Fruit fly (Drosophila melanogaster) whole organism, embryonic: ENCODE results near the gene Prtl99C.

Experiments
- Bdp1 ChIP-seq: fragments of 200-800 bp; sonication (Bioruptor generic); optimal IDR thresholded peaks from 3 replicates; lab custom pipeline; 2016; ENCODE audit warnings: missing biosample characterization, missing genetic modification characterization
- CG11504 ChIP-seq: fragments of 200-800 bp; sonication (Bioruptor generic); optimal IDR thresholded peaks from 3 replicates; lab custom pipeline; 2019; ENCODE audit warnings: missing biosample characterization, mild to moderate bottlenecking, missing genetic modification characterization, moderate library complexity
- CG13894 ChIP-seq: fragments of 200-800 bp; sonication (Bioruptor generic); optimal IDR thresholded peaks from 3 replicates; lab custom pipeline; 2018; ENCODE audit warnings: missing biosample characterization, mild to moderate bottlenecking, missing genetic modification characterization, moderate library complexity
- CG1529 ChIP-seq: fragments of 200-800 bp; sonication (Bioruptor generic); optimal IDR thresholded peaks from 3 replicates; lab custom pipeline; 2018; ENCODE audit warnings: missing biosample characterization, missing genetic modification characterization
- CG15514 ChIP-seq: fragments of 200-800 bp; sonication (Bioruptor generic); optimal IDR thresholded peaks from 3 replicates; lab custom pipeline; 2017; ENCODE audit warnings: missing biosample characterization, missing genetic modification characterization, mild to moderate bottlenecking, moderate library complexity, missing genetic modification reagents
- CG1832 ChIP-seq: fragments of 200-800 bp; sonication (Bioruptor generic); optimal IDR thresholded peaks from 2 replicates; lab custom pipeline; 2017; ENCODE audit warnings: missing biosample characterization, mild to moderate bottlenecking, missing genetic modification characterization, inconsistent platforms
- CG2116 ChIP-seq: fragments of 200-800 bp; sonication (Bioruptor generic); optimal IDR thresholded peaks from 3 replicates; lab custom pipeline; 2018; ENCODE audit warnings: missing biosample characterization, mild to moderate bottlenecking, missing genetic modification characterization
- CG2199 ChIP-seq: fragments of 200-800 bp; sonication (Bioruptor generic); IDR thresholded peaks from 3 replicates; pipeline ENCODE4 v1.3.6; 2022; ENCODE audit warnings: missing biosample characterization, missing genetic modification characterization
- CG3838 ChIP-seq: fragments of 200-800 bp; sonication (Bioruptor generic); optimal IDR thresholded peaks from 3 replicates; lab custom pipeline; 2016; ENCODE audit warnings: missing biosample characterization, missing genetic modification characterization
- CG4360 ChIP-seq: fragments of 200-800 bp; sonication (Bioruptor generic); IDR thresholded peaks from 2 replicates; pipeline ENCODE4 v1.3.6; 2022; ENCODE audit warnings: missing biosample characterization, missing genetic modification characterization
- CG4404 ChIP-seq: fragments of 200-800 bp; sonication (Bioruptor generic); IDR thresholded peaks from 2 replicates; pipeline ENCODE4 v1.3.6; 2022; ENCODE audit warnings: missing biosample characterization, missing genetic modification characterization
- CG6175 ChIP-seq: fragments of 200-800 bp; sonication (Bioruptor generic); IDR thresholded peaks from 3 replicates; pipeline ENCODE4 v1.3.6; 2022; ENCODE audit warnings: missing biosample characterization, missing genetic modification characterization
- CG6791 ChIP-seq: fragments of 200-800 bp; sonication (Bioruptor generic); IDR thresholded peaks from 3 replicates; pipeline ENCODE4 v1.3.6; 2022; ENCODE audit warnings: missing biosample characterization, missing genetic modification characterization; ENCODE audit not compliant: partially characterized antibody
- CoRest ChIP-seq: fragments of 200-800 bp; sonication (Bioruptor generic); optimal IDR thresholded peaks from 3 replicates; lab custom pipeline; 2018; ENCODE audit warnings: missing biosample characterization, mild to moderate bottlenecking, missing genetic modification characterization, moderate library complexity
- D19A ChIP-seq: fragments of 200-800 bp; optimal IDR thresholded peaks from 3 replicates; lab custom pipeline; 2019; ENCODE audit warnings: missing biosample characterization, mild to moderate bottlenecking, missing genetic modification characterization, moderate library complexity
- Dad ChIP-seq: fragments of 200-800 bp; sonication (Bioruptor generic); optimal IDR thresholded peaks from 3 replicates; lab custom pipeline; 2016; ENCODE audit warnings: missing biosample characterization, missing genetic modification characterization
- Dip3 ChIP-seq: fragments of 200-800 bp; sonication (Bioruptor generic); optimal IDR thresholded peaks from 3 replicates; lab custom pipeline; 2016; ENCODE audit warnings: missing biosample characterization, missing genetic modification characterization
- Doc2 ChIP-seq: fragments of 200-800 bp; sonication (Bioruptor generic); IDR thresholded peaks from 2 replicates; pipeline ENCODE4 v1.3.6; 2022; ENCODE audit warnings: missing biosample characterization, missing genetic modification characterization
- Doc3 ChIP-seq: fragments of 200-800 bp; sonication (Bioruptor generic); IDR thresholded peaks from 3 replicates; pipeline ENCODE4 v1.3.6; 2022; ENCODE audit warnings: missing biosample characterization, missing genetic modification characterization; ENCODE audit not compliant: partially characterized antibody
- E2f2 ChIP-seq: fragments of 200-800 bp; sonication (Bioruptor generic); IDR thresholded peaks from 2 replicates; pipeline ENCODE4 v1.3.6; 2022; ENCODE audit warnings: missing biosample characterization, missing genetic modification characterization
- HLH3B ChIP-seq: fragments of 200-800 bp; sonication (Bioruptor generic); IDR thresholded peaks from 2 replicates; pipeline ENCODE4 v1.3.6; 2022; ENCODE audit warnings: missing biosample characterization, missing genetic modification characterization
- HLH4C ChIP-seq: fragments of 200-800 bp; sonication (Bioruptor generic); IDR thresholded peaks from 3 replicates; pipeline ENCODE4 v1.3.6; 2022; ENCODE audit warnings: missing biosample characterization, missing genetic modification characterization; ENCODE audit not compliant: partially characterized antibody
- Hmx ChIP-seq: fragments of 200-800 bp; sonication (Bioruptor generic); optimal IDR thresholded peaks from 2 replicates; lab custom pipeline; 2016; ENCODE audit warnings: missing biosample characterization, missing genetic modification characterization
- Hr39 ChIP-seq: fragments of >200 bp; optimal IDR thresholded peaks from 2 replicates; lab custom pipeline; 2017
- Jarid2 ChIP-seq: fragments of 200-800 bp; sonication (Bioruptor generic); optimal IDR thresholded peaks from 3 replicates; lab custom pipeline; 2017; ENCODE audit warnings: mild to moderate bottlenecking, missing biosample characterization, missing genetic modification reagents, missing genetic modification characterization
- MESR4 ChIP-seq: fragments of 200-800 bp; sonication (Bioruptor generic); optimal IDR thresholded peaks from 2 replicates; lab custom pipeline; 2018; ENCODE audit warnings: missing biosample characterization, mild to moderate bottlenecking, missing genetic modification characterization, moderate library complexity
- Max ChIP-seq: fragments of 200-800 bp; sonication (Bioruptor generic); optimal IDR thresholded peaks from 2 replicates; lab custom pipeline; 2016; ENCODE audit warnings: missing biosample characterization, mild to moderate bottlenecking, missing genetic modification characterization
- Myb ChIP-seq: fragments of 200-800 bp; sonication (Bioruptor generic); optimal IDR thresholded peaks from 2 replicates; lab custom pipeline; 2016; ENCODE audit warnings: missing biosample characterization, missing genetic modification characterization
- NC2α ChIP-seq: fragments of 200-800 bp; sonication (Bioruptor generic); optimal IDR thresholded peaks from 2 replicates; lab custom pipeline; 2016; ENCODE audit warnings: missing biosample characterization, missing genetic modification characterization
- Nf-YB ChIP-seq: fragments of 200-800 bp; sonication (Bioruptor generic); optimal IDR thresholded peaks from 3 replicates; lab custom pipeline; 2019; ENCODE audit warnings: missing biosample characterization, mild to moderate bottlenecking, missing genetic modification characterization, moderate library complexity
- Scr ChIP-seq: fragments of 200-800 bp; sonication (Bioruptor generic); IDR thresholded peaks from 2 replicates; pipeline ENCODE4 v1.3.6; 2022; ENCODE audit warnings: missing biosample characterization, missing genetic modification characterization; ENCODE audit not compliant: partially characterized antibody
- Sin3A ChIP-seq: fragments of >200 bp; optimal IDR thresholded peaks from 2 replicates; lab custom pipeline; 2018
- Six4 ChIP-seq: fragments of 200-800 bp; sonication (Bioruptor generic); optimal IDR thresholded peaks from 2 replicates; lab custom pipeline; 2016; ENCODE audit warnings: missing biosample characterization, missing genetic modification characterization
- ara ChIP-seq: fragments of 200-800 bp; sonication (Bioruptor generic); IDR thresholded peaks from 2 replicates; pipeline ENCODE4 v1.3.6; 2022; ENCODE audit warnings: missing biosample characterization, missing genetic modification characterization
- cato ChIP-seq: fragments of 200-800 bp; sonication (Bioruptor generic); optimal IDR thresholded peaks from 2 replicates; lab custom pipeline; 2016; ENCODE audit warnings: missing biosample characterization, missing genetic modification characterization, borderline replicate concordance
- crp ChIP-seq, 2 experiments: fragments of 200-800 bp; sonication (Bioruptor generic); optimal IDR thresholded peaks; 2 replicates in 1 of 2; 3 replicates in 1 of 2; lab custom pipeline; 2017; ENCODE audit warnings: missing biosample characterization in 2 of 2, missing genetic modification characterization in 2 of 2, mild to moderate bottlenecking in 1 of 2, moderate library complexity in 1 of 2
- cwo ChIP-seq: fragments of 200-800 bp; sonication (Bioruptor generic); optimal IDR thresholded peaks from 3 replicates; lab custom pipeline; 2017; ENCODE audit warnings: missing biosample characterization, missing genetic modification characterization, mild to moderate bottlenecking, moderate library complexity, missing genetic modification reagents
- ems ChIP-seq: fragments of 200-800 bp; sonication (Bioruptor generic); optimal IDR thresholded peaks from 3 replicates; lab custom pipeline; 2016; ENCODE audit warnings: missing biosample characterization, missing genetic modification characterization
- hbn ChIP-seq: fragments of 200-800 bp; sonication (Bioruptor generic); IDR thresholded peaks from 2 replicates; pipeline ENCODE4 v1.3.6; 2022; ENCODE audit warnings: missing biosample characterization, missing genetic modification characterization; ENCODE audit not compliant: partially characterized antibody
- kay ChIP-seq: fragments of 200-800 bp; sonication (Bioruptor generic); optimal IDR thresholded peaks from 2 replicates; lab custom pipeline; 2016; ENCODE audit warnings: missing biosample characterization, missing genetic modification characterization
- mam ChIP-seq: fragments of 200-800 bp; sonication (Bioruptor generic); optimal IDR thresholded peaks from 3 replicates; lab custom pipeline; 2016; ENCODE audit warnings: missing biosample characterization, missing genetic modification characterization
- nau ChIP-seq: fragments of 200-800 bp; sonication (Bioruptor generic); optimal IDR thresholded peaks from 3 replicates; lab custom pipeline; 2017; ENCODE audit warnings: missing biosample characterization, mild to moderate bottlenecking, missing genetic modification characterization, missing genetic modification reagents
- nmo ChIP-seq: fragments of 200-800 bp; sonication (Bioruptor generic); optimal IDR thresholded peaks from 2 replicates; lab custom pipeline; 2018; ENCODE audit warnings: missing biosample characterization, mild to moderate bottlenecking, missing genetic modification characterization, moderate library complexity
- pzg ChIP-seq: fragments of 200-800 bp; sonication (Bioruptor generic); optimal IDR thresholded peaks from 3 replicates; lab custom pipeline; 2018; ENCODE audit warnings: missing biosample characterization, mild to moderate bottlenecking, missing genetic modification characterization, moderate library complexity
- sc ChIP-seq, 3 experiments: fragments of >200 bp in 2 of 3; fragments of 200-800 bp in 1 of 3; sonication (Bioruptor generic) in 1 of 3; optimal IDR thresholded peaks; 2 replicates in 2 of 3; 3 replicates in 1 of 3; lab custom pipeline; 2017; ENCODE audit warnings: mild to moderate bottlenecking in 1 of 3, missing biosample characterization in 1 of 3, missing genetic modification characterization in 1 of 3, missing genetic modification reagents in 1 of 3
- sens ChIP-seq: fragments of 200-800 bp; sonication (Bioruptor generic); peaks from one replicate; lab custom pipeline; 2016; ENCODE audit warnings: missing biosample characterization, missing genetic modification characterization
- shn ChIP-seq: fragments of 200-800 bp; sonication (Bioruptor generic); optimal IDR thresholded peaks from 3 replicates; lab custom pipeline; 2016; ENCODE audit warnings: missing biosample characterization, missing genetic modification characterization
- tgo ChIP-seq: fragments of 200-800 bp; sonication (Bioruptor generic); IDR thresholded peaks from 3 replicates; pipeline ENCODE4 v1.3.6; 2022; ENCODE audit warnings: missing biosample characterization, missing genetic modification characterization
- wdn ChIP-seq: fragments of 200-800 bp; sonication (Bioruptor generic); IDR thresholded peaks from 2 replicates; pipeline ENCODE4 v1.3.6; 2022; ENCODE audit warnings: missing biosample characterization, missing genetic modification characterization

Gene Prtl99C

dm6 chr3R:29806682-29807393 lies 28.9 kb upstream of the Prtl99C start, which contains the start of the genes ca and ncd (continued):
- TF ChIP-seq Max (no peak), Jarid2 (GFP tag; lab: Kevin White, UChicago) (no peak), CG4404 (GFP tag; lab: Robert Waterston, UW) (no peak), cato (GFP tag; lab: Kevin White, UChicago) (no peak), hbn (GFP tag; lab: Robert Waterston, UW) (peak; percentile 44; the same call in 1 of the 2 replicates), Doc2 (GFP tag; lab: Robert Waterston, UW) (no peak), HLH4C (GFP tag; lab: Robert Waterston, UW) (peak; percentile 30; the same call in 2 of the 3 replicates), Myb (GFP tag; lab: Kevin White, UChicago) (peak; percentile 93), CG1832 (GFP tag; lab: Kevin White, UChicago) (no peak), Bdp1 (GFP tag; lab: Kevin White, UChicago) (no peak), wdn (GFP tag; lab: Robert Waterston, UW) (no peak), pzg (peak; percentile 68), CG4360 (GFP tag; lab: Robert Waterston, UW) (no peak), HLH3B (no peak), Hr39 (lab: Kevin White, UChicago) (no peak), crp (GFP tag; optimal IDR thresholded peaks at IDR 0.05; lab: Kevin White, UChicago) (peak; percentile 41 to 88), Doc3 (0 out of 3 replicates have a peak, but pooled peaks have one; percentile 42), Dip3 (GFP tag; lab: Kevin White, UChicago) (peak; percentile 6), kay (no peak), CG2116 (GFP tag; lab: Kevin White, UChicago) (peak; percentile 99), CG1529 (GFP tag; lab: Kevin White, UChicago) (no peak), sc (optimal IDR thresholded peaks at IDR 0.05; lab: Kevin White, UChicago) (no peak), sc (GFP tag; optimal IDR thresholded peaks at IDR 0.05; lab: Kevin White, UChicago) (no peak), MESR4 (GFP tag; lab: Kevin White, UChicago) (peak; percentile 48), Sin3A (lab: Kevin White, UChicago) (peak; percentile 96), CoRest (tag; lab: Kevin White, UChicago) (peak; percentile 20), Dad (GFP tag; lab: Kevin White, UChicago) (peak; percentile 6), D19A (no peak), nmo (GFP tag; lab: Kevin White, UChicago) (peak; percentile 48), Hmx (no peak), CG6175 (GFP tag; lab: Robert Waterston, UW) (no peak), ems (GFP tag; lab: Kevin White, UChicago) (no peak), CG15514 (no peak), E2f2 (GFP tag; lab: Robert Waterston, UW) (peak; percentile 85), CG13894 (tag; lab: Kevin White, UChicago) (no peak), tgo (GFP tag; lab: Robert Waterston, UW) (no peak), CG3838 (GFP tag; lab: Kevin White, UChicago) (no peak), CG2199 (GFP tag; lab: Robert Waterston, UW) (no peak), Scr (GFP tag; lab: Robert Waterston, UW) (peak; percentile 72), sens (GFP tag; lab: Kevin White, UChicago) (peak; percentile 47), mam (GFP tag; lab: Kevin White, UChicago) (peak; percentile 14), CG6791 (0 out of 3 replicates have a peak, but pooled peaks have one; percentile 44), Nf-YB (GFP tag; lab: Kevin White, UChicago) (no peak), CG11504 (no peak), cwo (no peak), shn (GFP tag; lab: Kevin White, UChicago) (no peak), nau (GFP tag; lab: Kevin White, UChicago) (no peak), ara (no peak), NC2α (GFP tag; lab: Kevin White, UChicago) (no peak), Six4 (no peak)
